Worm (Caenorhabditis elegans) whole organism, L1 larva: ENCODE results near the gene srt-22.

ENCODE experiments used
- elt-2 ChIP-seq: sonication (generic microtip); optimal IDR thresholded peaks from 2 replicates; lab custom pipeline; 2016; ENCODE audit warnings: missing genetic modification characterization, mild to moderate bottlenecking, inconsistent platforms, missing compliant biosample characterization, missing genetic modification reagents
- ets-5 ChIP-seq: fragments of 200-800 bp; sonication (Bioruptor generic); IDR thresholded peaks from 2 replicates; pipeline ENCODE4 v1.3.6; 2022; ENCODE audit warnings: missing genetic modification characterization, missing compliant biosample characterization
- hlh-4 ChIP-seq: sonication (generic microtip); optimal IDR thresholded peaks from 2 replicates; lab custom pipeline; 2016; ENCODE audit warnings: mild to moderate bottlenecking, missing genetic modification characterization, missing compliant biosample characterization
- lin-13 ChIP-seq: fragments of 150-350 bp; optimal IDR thresholded peaks from 2 replicates; lab custom pipeline; 2014; ENCODE audit warnings: missing biosample characterization, missing genetic modification reagents, missing genetic modification characterization
- lin-14 ChIP-seq: fragments of 200-800 bp; sonication (Bioruptor generic); optimal IDR thresholded peaks from 2 replicates; lab custom pipeline; 2018; ENCODE audit warnings: mild to moderate bottlenecking, missing genetic modification characterization, moderate library complexity, missing compliant biosample characterization
- lin-35 ChIP-seq, 2 experiments: fragments of 150-350 bp; optimal IDR thresholded peaks; 2 replicates each; lab custom pipeline; 2014; ENCODE audit warnings: missing biosample characterization in 2 of 2, missing genetic modification characterization in 2 of 2, missing genetic modification reagents in 2 of 2
- nhr-12 ChIP-seq: sonication (generic microtip); optimal IDR thresholded peaks from 2 replicates; lab custom pipeline; 2017; ENCODE audit warnings: missing biosample characterization, missing genetic modification characterization
- nhr-76 ChIP-seq: sonication (generic microtip); optimal IDR thresholded peaks from 2 replicates; lab custom pipeline; 2017; ENCODE audit warnings: missing biosample characterization, missing genetic modification characterization
- skn-1 ChIP-seq: fragments of 150-350 bp; optimal IDR thresholded peaks from 2 replicates; lab custom pipeline; 2014; ENCODE audit warnings: missing biosample characterization, missing genetic modification characterization
- snpc-4 ChIP-seq: fragments of 150-350 bp; optimal IDR thresholded peaks from 2 replicates; lab custom pipeline; 2014; ENCODE audit warnings: missing biosample characterization, missing genetic modification characterization

DNA sequence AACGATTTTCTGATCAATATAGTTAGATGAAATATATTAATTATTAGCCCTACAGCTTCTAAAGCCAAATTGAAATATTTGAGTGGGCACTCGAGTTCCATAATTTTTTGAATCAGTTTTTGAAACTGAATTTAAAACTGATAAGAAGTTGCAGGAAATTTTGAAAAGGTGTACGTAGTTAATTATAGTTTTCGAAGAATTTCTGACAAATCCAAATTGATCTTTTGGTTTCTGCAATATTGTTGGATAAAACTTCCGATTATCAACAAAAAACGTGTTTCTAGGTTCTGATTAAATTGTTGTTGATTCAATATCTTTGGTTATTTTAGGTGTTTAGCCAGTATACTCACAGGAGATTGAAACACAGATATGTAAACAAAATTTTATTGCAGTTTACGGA is 9.0 kb downstream of the srt-22 start, which contains the start of gene T26H8.4:
- no peak for TF ChIP-seq lin-14 (GFP tag; lab: Kevin White, UChicago)
- no peak for TF ChIP-seq skn-1 (tag; lab: Kevin White, UChicago)
- TF ChIP-seq lin-35 (GFP tag; optimal IDR thresholded peaks at IDR 0.05; lab: Kevin White, UChicago) = no peak
- no peak for TF ChIP-seq snpc-4 (tag; lab: Kevin White, UChicago)
- TF ChIP-seq lin-13 (GFP tag; lab: Kevin White, UChicago) = no peak
- TF ChIP-seq elt-2 (tag; lab: Kevin White, UChicago) = no peak
- TF ChIP-seq ets-5 (GFP tag; lab: Robert Waterston, UW) = no peak
- no peak for TF ChIP-seq nhr-12
- TF ChIP-seq nhr-76 (tag; lab: Kevin White, UChicago) = no peak
- TF ChIP-seq hlh-4 (tag; lab: Kevin White, UChicago) = no peak
